Worm (Caenorhabditis elegans) whole organism, L4/young adult: ENCODE data around the gene gpa-7.

Experiments
- W03F9.2 ChIP-seq: fragments of 150-350 bp; optimal IDR thresholded peaks from 2 replicates; lab custom pipeline; 2014; ENCODE audit warnings: missing biosample characterization, missing genetic modification characterization
- dao-5 ChIP-seq: sonication (generic microtip); optimal IDR thresholded peaks from 2 replicates; lab custom pipeline; 2016; ENCODE audit warnings: missing genotype, missing genetic modification characterization, moderate library complexity, missing compliant biosample characterization
- him-1 ChIP-seq: sonication (generic microtip); optimal IDR thresholded peaks from 2 replicates; lab custom pipeline; 2016; ENCODE audit warnings: missing genotype, missing genetic modification reagents, missing genetic modification characterization, missing compliant biosample characterization

The gpa-7 gene

DNA sequence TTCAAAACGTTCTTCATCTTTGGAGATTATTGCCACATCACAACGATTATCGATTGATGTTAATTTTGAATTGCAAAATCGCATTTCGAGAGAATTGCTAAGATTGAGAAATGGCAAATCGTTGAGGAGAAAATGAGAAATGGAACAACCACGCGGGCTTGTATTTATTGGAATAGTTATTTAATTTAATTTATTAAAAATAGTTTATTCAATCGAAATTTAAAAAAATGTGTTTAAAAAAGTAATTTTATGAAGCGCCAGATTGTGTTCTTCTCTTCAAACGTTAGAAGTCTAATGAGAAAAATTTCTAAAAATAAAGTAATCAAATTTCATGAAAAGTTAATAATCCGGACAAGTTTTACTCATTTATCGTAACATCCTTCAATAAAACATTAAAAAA is 12.0 kb upstream of the gpa-7 start, which contains the start of gene spe-26:
TSS of gene spe-26 (minus strand) at position 101 of the 400 bp plus-strand sequence.
- TF ChIP-seq him-1, result no peak
- TF ChIP-seq W03F9.2 (tag; lab: Kevin White, UChicago), result no peak
- TF ChIP-seq dao-5 (tag; lab: Kevin White, UChicago), result no peak

- TF ChIP-seq dao-5 (tag; lab: Kevin White, UChicago) (no peak), W03F9.2 (tag; lab: Kevin White, UChicago) (no peak), him-1 (no peak)
These were observed 8.9 kb upstream of the gpa-7 start, which contains the start of gene R10H10.4 for ce11 chrIV:10394858-10395257. Gene R10H10.4, minus strand, starts transcription at chrIV:10394958.

DNA sequence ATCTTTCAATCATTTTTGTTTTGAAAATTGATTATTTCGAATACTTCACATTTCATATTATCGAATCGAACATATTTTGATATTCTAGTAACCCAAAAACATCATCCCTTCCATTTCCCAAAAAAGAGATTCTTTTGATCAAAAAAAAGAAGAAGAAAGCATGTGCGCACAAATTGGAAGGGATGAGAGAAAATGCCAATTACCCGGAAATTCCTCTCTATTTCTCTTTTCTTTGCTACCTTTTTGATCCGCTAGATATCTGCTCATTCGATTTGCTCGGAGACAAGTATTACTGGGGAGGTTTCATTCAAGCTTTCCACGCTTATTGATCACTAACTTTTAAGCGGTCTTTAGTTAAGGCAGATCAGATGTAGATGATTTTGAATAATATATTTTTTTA is 7.0 kb upstream of the gpa-7 start:
- TF ChIP-seq dao-5 (tag; lab: Kevin White, UChicago) (no peak), him-1 (peak; percentile 1)

- no peak for TF ChIP-seq dao-5 (tag; lab: Kevin White, UChicago)
- no peak for TF ChIP-seq W03F9.2 (tag; lab: Kevin White, UChicago)
- TF ChIP-seq him-1, result no peak
These were observed 5.6 kb upstream of the gpa-7 start for ce11 chrIV:10398244-10398643.

- TF ChIP-seq him-1 (no peak), dao-5 (tag; lab: Kevin White, UChicago) (no peak), W03F9.2 (tag; lab: Kevin White, UChicago) (no peak)
These were observed 5.6 kb downstream of the gpa-7 start, which contains the start of gene rfk-1 for ce11 chrIV:10409377-10409776. Gene rfk-1, minus strand, starts transcription at chrIV:10409477.

DNA sequence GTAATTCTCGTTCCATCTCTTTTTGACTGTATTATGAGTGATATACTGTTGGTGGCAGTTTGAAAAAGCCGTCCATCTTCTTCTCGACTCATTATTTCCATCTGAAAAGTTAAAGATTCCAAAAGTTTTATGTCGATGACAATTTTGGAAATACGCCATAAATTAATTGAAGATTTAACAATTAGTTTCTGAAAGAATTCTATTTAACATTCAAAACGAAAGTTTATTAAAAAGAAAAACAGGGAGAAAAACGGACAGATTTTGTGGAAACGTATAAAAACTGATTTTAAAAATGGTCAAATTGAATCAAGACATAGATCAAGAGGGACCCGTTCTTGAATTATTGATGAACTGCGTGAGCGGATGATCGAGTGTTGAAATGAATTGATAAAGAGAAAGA is 10.0 kb downstream of the gpa-7 start, which contains the start of gene R10H10.7:
TSS of gene R10H10.7 (minus strand) at position 101 of the 400 bp plus-strand sequence.
- TF ChIP-seq W03F9.2 (tag; lab: Kevin White, UChicago) (no peak), him-1 (no peak), dao-5 (tag; lab: Kevin White, UChicago) (no peak)

DNA sequence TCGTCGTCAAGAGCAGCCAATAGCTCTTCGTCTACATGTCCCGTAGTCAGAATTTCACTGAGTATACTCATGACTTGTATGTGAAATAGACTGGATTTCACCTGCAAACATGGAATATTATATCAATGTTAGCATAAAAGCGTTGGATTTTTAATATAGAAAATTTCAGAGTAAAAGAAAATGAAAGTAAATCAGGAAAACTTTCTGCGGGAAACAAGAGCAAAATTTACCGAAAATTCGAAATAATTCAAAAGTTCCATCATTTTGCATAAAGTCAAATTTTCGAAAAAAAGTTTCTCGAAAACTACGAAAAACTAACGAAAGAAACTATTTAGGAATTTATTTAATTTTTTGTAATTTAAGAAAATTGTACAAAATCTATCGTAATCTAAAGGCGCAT is 14.0 kb downstream of the gpa-7 start, which contains the start of gene F13B12.6:
TSS of gene F13B12.6 (minus strand) at position 101 of the 400 bp plus-strand sequence.
- TF ChIP-seq dao-5 (tag; lab: Kevin White, UChicago) (no peak), him-1 (no peak), W03F9.2 (tag; lab: Kevin White, UChicago) (no peak)

- TF ChIP-seq him-1 (no peak), W03F9.2 (tag; lab: Kevin White, UChicago) (no peak), dao-5 (tag; lab: Kevin White, UChicago) (no peak)
These were observed 16.1 kb downstream of the gpa-7 start for ce11 chrIV:10419896-10420295.

DNA sequence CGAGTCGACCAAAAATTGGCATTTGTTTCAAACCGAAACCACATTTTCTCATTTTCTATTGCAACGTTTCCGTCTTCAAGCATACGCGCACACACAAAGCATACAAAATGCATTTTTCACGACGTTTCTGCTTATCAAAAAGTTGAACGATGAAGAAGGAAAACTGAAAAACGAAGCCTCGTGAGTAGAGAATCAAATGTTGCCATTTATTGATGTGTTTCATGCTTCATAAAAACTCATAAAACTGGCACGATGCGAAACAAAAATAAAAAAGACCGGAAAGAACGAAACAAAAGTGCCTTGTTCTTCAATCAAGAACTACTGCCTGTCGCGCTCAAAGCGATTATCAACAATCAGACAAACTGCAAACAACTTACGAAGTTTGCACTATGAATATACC is 16.6 kb downstream of the gpa-7 start:
- no peak for TF ChIP-seq W03F9.2 (tag; lab: Kevin White, UChicago)
- TF ChIP-seq dao-5 (tag; lab: Kevin White, UChicago), result no peak
- TF ChIP-seq him-1, result no peak

- TF ChIP-seq W03F9.2 (tag; lab: Kevin White, UChicago), result no peak
- TF ChIP-seq him-1, result no peak
- TF ChIP-seq dao-5 (tag; lab: Kevin White, UChicago), result no peak
These were observed 17.4 kb downstream of the gpa-7 start for ce11 chrIV:10421256-10421655.

- TF ChIP-seq W03F9.2 (tag; lab: Kevin White, UChicago) (no peak), dao-5 (tag; lab: Kevin White, UChicago) (no peak), him-1 (no peak)
These were observed 18.4 kb downstream of the gpa-7 start for ce11 chrIV:10422230-10422629.

DNA sequence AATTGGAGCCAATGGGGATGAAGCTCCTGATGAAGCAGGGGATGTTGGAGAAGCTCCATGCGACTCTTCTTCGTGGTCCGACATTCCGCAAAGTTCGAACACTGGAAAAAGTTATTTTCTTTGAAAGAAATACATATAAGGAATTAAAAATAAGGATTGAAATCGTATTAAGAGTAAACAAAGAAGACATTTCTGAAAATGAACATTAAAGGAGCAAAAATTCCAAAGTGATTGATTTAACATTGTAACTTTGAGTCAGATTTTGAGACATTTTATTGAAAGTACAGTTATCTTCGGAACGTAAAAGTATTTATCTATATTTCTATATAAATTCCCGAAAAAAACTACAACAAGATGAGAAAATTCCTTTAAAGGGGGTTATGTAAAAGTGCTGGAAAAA is 20.7 kb downstream of the gpa-7 start, which contains the start of gene F13B12.1:
TSS of gene F13B12.1 (minus strand) at position 101 of the 400 bp plus-strand sequence.
- TF ChIP-seq dao-5 (tag; lab: Kevin White, UChicago) (no peak), W03F9.2 (tag; lab: Kevin White, UChicago) (no peak), him-1 (no peak)

ce11 chrIV:10425129-10425528 is 21.3 kb downstream of the gpa-7 start:
- TF ChIP-seq him-1, result no peak
- TF ChIP-seq dao-5 (tag; lab: Kevin White, UChicago), result no peak
- no peak for TF ChIP-seq W03F9.2 (tag; lab: Kevin White, UChicago)

DNA sequence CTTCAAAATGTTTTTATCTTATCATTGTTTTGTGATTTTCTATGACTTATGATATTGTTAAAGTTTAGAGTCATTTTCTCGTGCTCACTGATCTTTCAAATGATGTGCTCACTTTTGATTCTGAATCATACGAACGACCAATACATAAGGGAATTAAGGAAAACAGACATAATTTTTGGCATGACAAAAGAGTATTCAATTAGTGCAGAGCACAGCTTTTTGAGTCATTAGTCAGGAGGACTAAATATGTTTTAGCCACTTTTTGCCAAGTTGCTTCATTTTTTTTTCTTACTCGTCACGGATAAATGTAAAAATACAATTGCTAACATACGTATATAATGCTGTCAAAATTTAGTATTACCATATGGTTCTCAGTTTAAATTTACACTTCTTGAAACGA is 25.3 kb downstream of the gpa-7 start, which contains the start of gene F13B12.2:
TSS of gene F13B12.2 (minus strand) at position 2 of the 400 bp plus-strand sequence.
- no peak for TF ChIP-seq W03F9.2 (tag; lab: Kevin White, UChicago)
- TF ChIP-seq dao-5 (tag; lab: Kevin White, UChicago), result no peak
- no peak for TF ChIP-seq him-1

DNA sequence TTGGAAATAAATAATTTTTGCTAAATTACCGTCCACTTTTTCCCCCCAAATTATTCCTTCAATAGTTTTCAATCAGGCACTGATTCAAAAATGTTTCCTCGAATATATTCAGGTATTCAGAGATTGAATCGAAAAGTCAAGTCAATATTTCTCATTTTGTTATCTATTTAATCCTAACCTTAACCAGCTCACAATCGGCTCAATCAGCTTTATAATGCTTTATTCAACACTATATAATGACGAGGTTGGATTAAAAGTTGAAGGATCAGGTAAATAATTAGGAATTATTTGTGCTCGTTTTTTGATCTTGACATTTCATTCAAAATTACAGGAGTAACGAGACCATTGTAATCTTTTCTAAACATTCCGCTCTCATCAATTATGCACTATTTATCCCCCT is 26.7 kb downstream of the gpa-7 start:
- no peak for TF ChIP-seq him-1
- TF ChIP-seq dao-5 (tag; lab: Kevin White, UChicago), result no peak
- TF ChIP-seq W03F9.2 (tag; lab: Kevin White, UChicago), result no peak
